Fruit fly (Drosophila melanogaster): Measurements from ENCODE around the gene gpp.

dm6 chr3R:6402522-6403171 is 4.0 kb upstream of the gpp start:
- TF ChIP-seq CG13204 (GFP tag; optimal IDR thresholded peaks at IDR 0.05) (peak; percentile 40), Ets98B (GFP tag; IDR thresholded peaks at IDR 0.05) (no peak), CG34367 (tag; optimal IDR thresholded peaks at IDR 0.05) (no peak), gl (tag; optimal IDR thresholded peaks at IDR 0.05) (peak; percentile 2), D1 (tag; optimal IDR thresholded peaks at IDR 0.05) (no peak), EcR (GFP tag; optimal IDR thresholded peaks at IDR 0.05) (peak; percentile 20), CG12605 (GFP tag; IDR thresholded peaks at IDR 0.05) (peak; percentile 65)
